Fruit fly (Drosophila melanogaster) whole organism, embryonic: ENCODE results near the gene CG42342.
A peak's percentile ranks its signal among the peaks of the same experiment; 100 is the strongest.

Experiments used
- ATbp ChIP-seq: fragments of 200-800 bp; sonication (Bioruptor generic); optimal IDR thresholded peaks from 2 replicates; lab custom pipeline; 2017; ENCODE audit warnings: missing biosample characterization, mild to moderate bottlenecking, missing genetic modification characterization, missing genetic modification reagents
- Ada2b ChIP-seq: fragments of 200-800 bp; sonication (Bioruptor generic); IDR thresholded peaks from 2 replicates; pipeline ENCODE4 v1.3.6; 2022; ENCODE audit warnings: missing biosample characterization, missing genetic modification characterization
- Atf-2 ChIP-seq: fragments of 200-800 bp; sonication (Bioruptor generic); optimal IDR thresholded peaks from 2 replicates; lab custom pipeline; 2016; ENCODE audit warnings: missing biosample characterization, missing genetic modification characterization
- Bgb ChIP-seq: fragments of 200-800 bp; sonication (Bioruptor generic); IDR thresholded peaks from 2 replicates; pipeline ENCODE4 v1.3.6; 2022; ENCODE audit warnings: missing biosample characterization, missing genetic modification characterization; ENCODE audit not compliant: partially characterized antibody
- BtbVII ChIP-seq: fragments of 200-800 bp; sonication (Bioruptor generic); optimal IDR thresholded peaks from 3 replicates; lab custom pipeline; 2017; ENCODE audit warnings: missing biosample characterization, mild to moderate bottlenecking, missing genetic modification characterization
- CG10209 ChIP-seq: fragments of 200-800 bp; sonication (Bioruptor generic); optimal IDR thresholded peaks from 3 replicates; lab custom pipeline; 2017; ENCODE audit warnings: missing biosample characterization, mild to moderate bottlenecking, missing genetic modification characterization, missing genetic modification reagents
- CG10274 ChIP-seq: fragments of 200-800 bp; sonication (Bioruptor generic); optimal IDR thresholded peaks from 3 replicates; lab custom pipeline; 2017; ENCODE audit warnings: missing biosample characterization, mild to moderate bottlenecking, missing genetic modification characterization
- CG10321 ChIP-seq: fragments of 200-800 bp; sonication (Bioruptor generic); IDR thresholded peaks from 2 replicates; pipeline ENCODE4 v1.3.6; 2022; ENCODE audit warnings: missing biosample characterization, missing genetic modification characterization
- CG10959 ChIP-seq: fragments of 200-800 bp; sonication (Bioruptor generic); IDR thresholded peaks from 2 replicates; pipeline ENCODE4 v1.3.6; 2022; ENCODE audit warnings: missing biosample characterization, missing genetic modification characterization
- CG10979 ChIP-seq: fragments of 200-800 bp; sonication (Bioruptor generic); optimal IDR thresholded peaks from 2 replicates; lab custom pipeline; 2018; ENCODE audit warnings: missing biosample characterization, mild to moderate bottlenecking, missing genetic modification characterization, moderate library complexity
- CG11093 ChIP-seq: fragments of 200-800 bp; sonication (Bioruptor generic); IDR thresholded peaks from 3 replicates; pipeline ENCODE4 v1.3.6; 2022; ENCODE audit warnings: missing biosample characterization, missing genetic modification characterization
- CG12219 ChIP-seq: fragments of 200-800 bp; sonication (Bioruptor generic); optimal IDR thresholded peaks from 3 replicates; lab custom pipeline; 2018; ENCODE audit warnings: missing biosample characterization, mild to moderate bottlenecking, missing genetic modification characterization
- CG12299 ChIP-seq: fragments of 200-800 bp; sonication (Bioruptor generic); optimal IDR thresholded peaks from 2 replicates; lab custom pipeline; 2018; ENCODE audit warnings: missing biosample characterization, mild to moderate bottlenecking, missing genetic modification characterization
- CG13287 ChIP-seq: fragments of 200-800 bp; sonication (Bioruptor generic); IDR thresholded peaks from 2 replicates; pipeline ENCODE4 v1.3.6; 2022; ENCODE audit warnings: missing biosample characterization, missing genetic modification characterization; ENCODE audit not compliant: partially characterized antibody
- CG13624 ChIP-seq: fragments of 200-800 bp; sonication (Bioruptor generic); optimal IDR thresholded peaks from 2 replicates; lab custom pipeline; 2016; ENCODE audit warnings: missing biosample characterization, missing genetic modification characterization
- CG13894 ChIP-seq: fragments of 200-800 bp; sonication (Bioruptor generic); optimal IDR thresholded peaks from 3 replicates; lab custom pipeline; 2018; ENCODE audit warnings: missing biosample characterization, mild to moderate bottlenecking, missing genetic modification characterization, moderate library complexity
- CG14667 ChIP-seq: fragments of 200-800 bp; sonication (Bioruptor generic); IDR thresholded peaks from 2 replicates; pipeline ENCODE4 v1.3.6; 2022; ENCODE audit warnings: missing biosample characterization, missing genetic modification characterization
- CG14965 ChIP-seq: fragments of 200-800 bp; sonication (Bioruptor generic); optimal IDR thresholded peaks from 2 replicates; lab custom pipeline; 2016; ENCODE audit warnings: missing biosample characterization, missing genetic modification characterization, borderline replicate concordance
- CG15011 ChIP-seq: fragments of 200-800 bp; sonication (Bioruptor generic); optimal IDR thresholded peaks from 3 replicates; lab custom pipeline; 2018; ENCODE audit warnings: missing biosample characterization, mild to moderate bottlenecking, missing genetic modification characterization
- CG16779 ChIP-seq: fragments of 200-800 bp; sonication (Bioruptor generic); IDR thresholded peaks from 2 replicates; pipeline ENCODE4 v1.3.6; 2022; ENCODE audit warnings: missing biosample characterization, missing genetic modification characterization
- CG16815 ChIP-seq: fragments of 200-800 bp; sonication (Bioruptor generic); optimal IDR thresholded peaks from 3 replicates; lab custom pipeline; 2017; ENCODE audit warnings: missing biosample characterization, mild to moderate bottlenecking, missing genetic modification characterization
- CG2116 ChIP-seq: fragments of 200-800 bp; sonication (Bioruptor generic); optimal IDR thresholded peaks from 3 replicates; lab custom pipeline; 2018; ENCODE audit warnings: missing biosample characterization, mild to moderate bottlenecking, missing genetic modification characterization
- CG42726 ChIP-seq: fragments of 200-800 bp; sonication (Bioruptor generic); IDR thresholded peaks from 2 replicates; pipeline ENCODE4 v1.3.6; 2022; ENCODE audit warnings: missing biosample characterization, missing genetic modification characterization; ENCODE audit not compliant: partially characterized antibody
- CG6272 ChIP-seq: fragments of 200-800 bp; sonication (Bioruptor generic); IDR thresholded peaks from 2 replicates; pipeline ENCODE4 v1.3.6; 2022; ENCODE audit warnings: missing biosample characterization, missing genetic modification characterization
- CG6813 ChIP-seq: fragments of 200-800 bp; sonication (Bioruptor generic); optimal IDR thresholded peaks from 2 replicates; lab custom pipeline; 2017; ENCODE audit warnings: missing biosample characterization, missing genetic modification characterization, mild to moderate bottlenecking, moderate library complexity, missing genetic modification reagents
- CG7357 ChIP-seq: fragments of 200-800 bp; sonication (Bioruptor generic); IDR thresholded peaks from 3 replicates; pipeline ENCODE4 v1.3.6; 2022; ENCODE audit warnings: missing biosample characterization, missing genetic modification characterization
- CG7556 ChIP-seq: fragments of 200-800 bp; sonication (Bioruptor generic); optimal IDR thresholded peaks from 2 replicates; lab custom pipeline; 2017; ENCODE audit warnings: missing biosample characterization, mild to moderate bottlenecking, missing genetic modification characterization
- CG9727 ChIP-seq: fragments of 200-800 bp; sonication (Bioruptor generic); optimal IDR thresholded peaks from 3 replicates; lab custom pipeline; 2017; ENCODE audit warnings: missing biosample characterization, mild to moderate bottlenecking, missing genetic modification characterization
- CG9876 ChIP-seq: fragments of 200-800 bp; sonication (Bioruptor generic); optimal IDR thresholded peaks from 2 replicates; lab custom pipeline; 2016; ENCODE audit warnings: missing biosample characterization, missing genetic modification characterization
- CHES-1-like ChIP-seq: fragments of 200-800 bp; sonication (Bioruptor generic); optimal IDR thresholded peaks from 2 replicates; lab custom pipeline; 2016; ENCODE audit warnings: missing biosample characterization, missing genetic modification characterization
- Deaf1 ChIP-seq: fragments of 200-800 bp; optimal IDR thresholded peaks from 3 replicates; lab custom pipeline; 2019; ENCODE audit warnings: missing biosample characterization, mild to moderate bottlenecking, missing genetic modification characterization, moderate library complexity
- Doc2 ChIP-seq: fragments of 200-800 bp; sonication (Bioruptor generic); IDR thresholded peaks from 2 replicates; pipeline ENCODE4 v1.3.6; 2022; ENCODE audit warnings: missing biosample characterization, missing genetic modification characterization
- Hr3 ChIP-seq: fragments of 200-800 bp; sonication (Bioruptor generic); optimal IDR thresholded peaks from 3 replicates; lab custom pipeline; 2016; ENCODE audit warnings: missing biosample characterization, missing genetic modification characterization
- Meics ChIP-seq: fragments of 200-800 bp; sonication (Bioruptor generic); optimal IDR thresholded peaks from 2 replicates; lab custom pipeline; 2017; ENCODE audit warnings: missing biosample characterization, mild to moderate bottlenecking, missing genetic modification characterization
- PHDP ChIP-seq: fragments of 200-800 bp; sonication (Bioruptor generic); optimal IDR thresholded peaks from 3 replicates; lab custom pipeline; 2018; ENCODE audit warnings: missing biosample characterization, mild to moderate bottlenecking, missing genetic modification characterization, moderate library complexity
- Spps ChIP-seq: fragments of 200-800 bp; sonication (Bioruptor generic); optimal IDR thresholded peaks from 2 replicates; lab custom pipeline; 2018; ENCODE audit warnings: missing biosample characterization, mild to moderate bottlenecking, missing genetic modification characterization
- Stat92E ChIP-seq, 3 experiments: fragments of >200 bp in 2 of 3; fragments of 200-800 bp in 1 of 3; sonication (Bioruptor generic) in 1 of 3; optimal IDR thresholded peaks; 2 replicates each; lab custom pipeline; 2017 to 2019; ENCODE audit warnings: missing biosample characterization in 3 of 3, missing genetic modification characterization in 3 of 3, mild to moderate bottlenecking in 1 of 3, moderate library complexity in 1 of 3
- bigmax ChIP-seq: fragments of 200-800 bp; sonication (Bioruptor generic); optimal IDR thresholded peaks from 2 replicates; lab custom pipeline; 2018; ENCODE audit warnings: missing biosample characterization, mild to moderate bottlenecking, missing genetic modification characterization
- crc ChIP-seq: fragments of 200-800 bp; sonication (Bioruptor generic); optimal IDR thresholded peaks from 2 replicates; lab custom pipeline; 2016; ENCODE audit warnings: missing biosample characterization, missing genetic modification characterization
- da ChIP-seq: fragments of 200-800 bp; sonication (Bioruptor generic); optimal IDR thresholded peaks from 2 replicates; lab custom pipeline; 2016; ENCODE audit warnings: missing biosample characterization, missing genetic modification characterization
- dysf ChIP-seq: fragments of 200-800 bp; sonication (Bioruptor generic); IDR thresholded peaks from 3 replicates; pipeline ENCODE4 v1.3.6; 2022; ENCODE audit warnings: missing biosample characterization, missing genetic modification characterization
- gcm ChIP-seq: fragments of 200-800 bp; sonication (Bioruptor generic); optimal IDR thresholded peaks from 2 replicates; lab custom pipeline; 2019; ENCODE audit warnings: missing biosample characterization, mild to moderate bottlenecking, missing genetic modification characterization, moderate library complexity
- gcm2 ChIP-seq: fragments of 200-800 bp; sonication (Bioruptor generic); optimal IDR thresholded peaks from 2 replicates; lab custom pipeline; 2016; ENCODE audit warnings: missing biosample characterization, missing genetic modification characterization
- gro ChIP-seq: fragments of 200-800 bp; sonication (Bioruptor generic); optimal IDR thresholded peaks from 2 replicates; lab custom pipeline; 2016; ENCODE audit warnings: missing biosample characterization, missing genetic modification characterization
- ken ChIP-seq: fragments of 200-800 bp; sonication (Bioruptor generic); IDR thresholded peaks from 3 replicates; pipeline ENCODE4 v1.3.6; 2022; ENCODE audit warnings: missing biosample characterization, missing genetic modification characterization
- lab ChIP-seq: fragments of 200-800 bp; sonication (Bioruptor generic); optimal IDR thresholded peaks from 3 replicates; lab custom pipeline; 2017; ENCODE audit warnings: missing biosample characterization, missing genetic modification characterization, mild to moderate bottlenecking, moderate library complexity, missing genetic modification reagents
- mirr ChIP-seq: fragments of 200-800 bp; sonication (Bioruptor generic); optimal IDR thresholded peaks from 3 replicates; lab custom pipeline; 2018; ENCODE audit warnings: missing biosample characterization, mild to moderate bottlenecking, missing genetic modification characterization
- pho ChIP-seq: fragments of 200-800 bp; sonication (Bioruptor generic); optimal IDR thresholded peaks from 2 replicates; lab custom pipeline; 2016; ENCODE audit warnings: missing biosample characterization, missing genetic modification characterization
- psq ChIP-seq: fragments of 200-800 bp; sonication (Bioruptor generic); optimal IDR thresholded peaks from 2 replicates; lab custom pipeline; 2017; ENCODE audit warnings: missing biosample characterization, missing genetic modification characterization
- row ChIP-seq: fragments of 200-800 bp; sonication (Bioruptor generic); IDR thresholded peaks from 3 replicates; pipeline ENCODE4 v1.3.6; 2022; ENCODE audit warnings: missing biosample characterization, missing genetic modification characterization
- tap ChIP-seq: fragments of 200-800 bp; optimal IDR thresholded peaks from 3 replicates; lab custom pipeline; 2019; ENCODE audit warnings: missing biosample characterization, mild to moderate bottlenecking, missing genetic modification characterization, moderate library complexity

Gene CG42342

DNA sequence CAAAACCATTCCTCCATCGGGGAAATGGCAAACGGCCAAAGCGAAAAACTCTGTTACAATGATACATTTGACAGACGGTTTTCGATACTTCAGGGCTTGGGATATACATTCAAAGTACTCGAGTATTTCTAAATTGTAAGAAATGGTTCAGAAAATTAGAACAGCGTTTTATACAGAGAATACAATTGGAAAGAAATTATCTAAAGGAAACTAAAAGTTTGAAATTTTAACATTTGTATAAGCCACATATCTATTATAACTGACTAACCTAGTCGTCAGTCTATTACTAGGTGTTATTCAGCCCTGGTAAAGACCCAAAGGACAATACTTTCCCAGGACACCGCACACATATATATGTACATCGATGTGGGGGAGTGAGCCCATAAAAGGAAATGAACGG is 26.1 kb upstream of the CG42342 start (continued):
- TF ChIP-seq da (no peak), Atf-2 (GFP tag; lab: Kevin White, UChicago) (no peak), PHDP (tag; lab: Kevin White, UChicago) (peak; percentile 44), row (GFP tag; lab: Robert Waterston, UW) (peak; percentile 54; the same call in 2 of the 3 replicates), Bgb (no peak), CG2116 (GFP tag; lab: Kevin White, UChicago) (no peak), CG16815 (no peak), CG12219 (GFP tag; lab: Kevin White, UChicago) (peak; percentile 11), Deaf1 (tag; lab: Kevin White, UChicago) (no peak), CG13624 (GFP tag; lab: Kevin White, UChicago) (peak; percentile 3), CG10959 (GFP tag; lab: Robert Waterston, UW) (no peak), CG10321 (no peak), CG9727 (GFP tag; lab: Kevin White, UChicago) (peak; percentile 31), CG14965 (no peak), CHES-1-like (GFP tag; lab: Kevin White, UChicago) (no peak), Stat92E (GFP tag; optimal IDR thresholded peaks at IDR 0.05; lab: Kevin White, UChicago) (no peak), dysf (GFP tag; lab: Robert Waterston, UW) (peak; percentile 22; the same call in 1 of the 3 replicates), tap (tag; lab: Kevin White, UChicago) (peak; percentile 32), CG15011 (GFP tag; lab: Kevin White, UChicago) (no peak), bigmax (GFP tag; lab: Kevin White, UChicago) (no peak), Hr3 (GFP tag; lab: Kevin White, UChicago) (no peak), gcm (GFP tag; lab: Kevin White, UChicago) (no peak), CG10274 (no peak), CG42726 (no peak), CG6272 (GFP tag; lab: Robert Waterston, UW) (no peak), Doc2 (no peak), lab (GFP tag; lab: Kevin White, UChicago) (peak; percentile 68), crc (no peak), CG13287 (GFP tag; lab: Robert Waterston, UW) (no peak), Meics (GFP tag; lab: Kevin White, UChicago) (peak; percentile 50), ken (GFP tag; lab: Robert Waterston, UW) (no peak), CG7357 (GFP tag; lab: Robert Waterston, UW) (no peak), mirr (GFP tag; lab: Kevin White, UChicago) (peak; percentile 17), CG10979 (tag; lab: Kevin White, UChicago) (peak; percentile 41), Spps (no peak), CG7556 (peak; percentile 61), CG11093 (GFP tag; lab: Robert Waterston, UW) (no peak), pho (no peak), psq (GFP tag; lab: Kevin White, UChicago) (no peak), CG10209 (GFP tag; lab: Kevin White, UChicago) (peak; percentile 7), CG14667 (no peak), CG13894 (tag; lab: Kevin White, UChicago) (peak; percentile 64), gcm2 (GFP tag; lab: Kevin White, UChicago) (no peak), CG16779 (no peak), Ada2b (no peak), CG6813 (GFP tag; lab: Kevin White, UChicago) (peak; percentile 15), ATbp (GFP tag; lab: Kevin White, UChicago) (peak; percentile 21), CG9876 (GFP tag; lab: Kevin White, UChicago) (no peak), gro (GFP tag; lab: Kevin White, UChicago) (no peak), CG12299 (tag; lab: Kevin White, UChicago) (peak; percentile 49), BtbVII (GFP tag; lab: Kevin White, UChicago) (peak; percentile 26)
